Fruit fly (Drosophila melanogaster) whole organism, embryonic: ENCODE data around the gene mRpL14.
A peak's percentile ranks its signal among the peaks of the same experiment; 100 is the strongest.

Experiments
- Abd-B ChIP-seq: fragments of 200-800 bp; sonication (Bioruptor generic); optimal IDR thresholded peaks from 2 replicates; lab custom pipeline; 2018; ENCODE audit warnings: missing biosample characterization, mild to moderate bottlenecking, missing genetic modification characterization, moderate library complexity
- Adf1 ChIP-seq: fragments of 200-800 bp; sonication (Bioruptor generic); IDR thresholded peaks from 2 replicates; pipeline ENCODE4 v1.3.6; 2022; ENCODE audit warnings: missing biosample characterization, missing genetic modification characterization
- Awh ChIP-seq: fragments of 200-800 bp; sonication (Bioruptor generic); IDR thresholded peaks from 2 replicates; pipeline ENCODE4, ENCODE4 v1.3.6; 2022; ENCODE audit warnings: missing biosample characterization, missing genetic modification characterization
- B-H2 ChIP-seq: fragments of 200-800 bp; sonication (Bioruptor generic); optimal IDR thresholded peaks from 2 replicates; lab custom pipeline; 2018; ENCODE audit warnings: missing biosample characterization, mild to moderate bottlenecking, missing genetic modification characterization
- BEAF-32 ChIP-seq: fragments of 200-800 bp; sonication (Bioruptor generic); optimal IDR thresholded peaks from 3 replicates; lab custom pipeline; 2017; ENCODE audit warnings: missing biosample characterization, missing genetic modification characterization, mild to moderate bottlenecking, moderate library complexity, missing genetic modification reagents
- CG1024 ChIP-seq: fragments of 200-800 bp; sonication (Bioruptor generic); IDR thresholded peaks from 2 replicates; pipeline ENCODE4 v1.3.6; 2022; ENCODE audit warnings: missing biosample characterization, missing genetic modification characterization
- CG10462 ChIP-seq: fragments of 200-800 bp; sonication (Bioruptor generic); optimal IDR thresholded peaks from 2 replicates; lab custom pipeline; 2016; ENCODE audit warnings: missing biosample characterization, missing genetic modification characterization
- CG10565 ChIP-seq: fragments of 200-800 bp; sonication (Bioruptor generic); optimal IDR thresholded peaks from 3 replicates; lab custom pipeline; 2016; ENCODE audit warnings: missing biosample characterization, mild to moderate bottlenecking, missing genetic modification characterization
- CG10959 ChIP-seq: fragments of 200-800 bp; sonication (Bioruptor generic); IDR thresholded peaks from 2 replicates; pipeline ENCODE4 v1.3.6; 2022; ENCODE audit warnings: missing biosample characterization, missing genetic modification characterization
- CG11504 ChIP-seq: fragments of 200-800 bp; sonication (Bioruptor generic); optimal IDR thresholded peaks from 3 replicates; lab custom pipeline; 2019; ENCODE audit warnings: missing biosample characterization, mild to moderate bottlenecking, missing genetic modification characterization, moderate library complexity
- CG11695 ChIP-seq: fragments of 200-800 bp; sonication (Bioruptor generic); IDR thresholded peaks from 3 replicates; pipeline ENCODE4 v1.3.6; 2022; ENCODE audit warnings: missing biosample characterization, missing genetic modification characterization
- CG12942 ChIP-seq: fragments of 200-800 bp; sonication (Bioruptor generic); optimal IDR thresholded peaks from 3 replicates; lab custom pipeline; 2016; ENCODE audit warnings: missing biosample characterization, missing genetic modification characterization
- CG14667 ChIP-seq: fragments of 200-800 bp; sonication (Bioruptor generic); IDR thresholded peaks from 2 replicates; pipeline ENCODE4 v1.3.6; 2022; ENCODE audit warnings: missing biosample characterization, missing genetic modification characterization
- CG15479 ChIP-seq: fragments of 200-800 bp; sonication (Bioruptor generic); optimal IDR thresholded peaks from 3 replicates; lab custom pipeline; 2019; ENCODE audit warnings: missing biosample characterization, mild to moderate bottlenecking, missing genetic modification characterization, moderate library complexity
- CG1647 ChIP-seq: fragments of 200-800 bp; sonication (Bioruptor generic); optimal IDR thresholded peaks from 3 replicates; lab custom pipeline; 2016; ENCODE audit warnings: missing biosample characterization, missing genetic modification characterization
- CG1832 ChIP-seq: fragments of 200-800 bp; sonication (Bioruptor generic); optimal IDR thresholded peaks from 2 replicates; lab custom pipeline; 2017; ENCODE audit warnings: missing biosample characterization, mild to moderate bottlenecking, missing genetic modification characterization, inconsistent platforms
- CG18599 ChIP-seq: fragments of 200-800 bp; sonication (Bioruptor generic); optimal IDR thresholded peaks from 3 replicates; lab custom pipeline; 2017; ENCODE audit warnings: missing biosample characterization, missing genetic modification characterization, mild to moderate bottlenecking, moderate library complexity, missing genetic modification reagents
- CG3726 ChIP-seq: fragments of 200-800 bp; sonication (Bioruptor generic); IDR thresholded peaks from 3 replicates; pipeline ENCODE4, ENCODE4 v1.3.6; 2022; ENCODE audit warnings: missing biosample characterization, missing genetic modification characterization
- CG4617 ChIP-seq: fragments of 200-800 bp; sonication (Bioruptor generic); optimal IDR thresholded peaks from 3 replicates; lab custom pipeline; 2016; ENCODE audit warnings: missing biosample characterization, missing genetic modification characterization, borderline replicate concordance
- CG6175 ChIP-seq: fragments of 200-800 bp; sonication (Bioruptor generic); IDR thresholded peaks from 3 replicates; pipeline ENCODE4 v1.3.6; 2022; ENCODE audit warnings: missing biosample characterization, missing genetic modification characterization
- CG6272 ChIP-seq: fragments of 200-800 bp; sonication (Bioruptor generic); IDR thresholded peaks from 2 replicates; pipeline ENCODE4 v1.3.6; 2022; ENCODE audit warnings: missing biosample characterization, missing genetic modification characterization
- CG6683 ChIP-seq: fragments of 200-800 bp; sonication (Bioruptor generic); optimal IDR thresholded peaks from 2 replicates; lab custom pipeline; 2017; ENCODE audit warnings: missing biosample characterization, mild to moderate bottlenecking, missing genetic modification characterization, missing genetic modification reagents
- CG9876 ChIP-seq: fragments of 200-800 bp; sonication (Bioruptor generic); optimal IDR thresholded peaks from 2 replicates; lab custom pipeline; 2016; ENCODE audit warnings: missing biosample characterization, missing genetic modification characterization
- Chrac-16 ChIP-seq: fragments of 200-800 bp; sonication (Bioruptor generic); optimal IDR thresholded peaks from 3 replicates; lab custom pipeline; 2016; ENCODE audit warnings: missing biosample characterization, missing genetic modification characterization
- Dip2 ChIP-seq: fragments of 200-800 bp; sonication (Bioruptor generic); IDR thresholded peaks from 2 replicates; pipeline ENCODE4 v1.3.6; 2022; ENCODE audit warnings: missing biosample characterization, missing genetic modification characterization
- HLH4C ChIP-seq: fragments of 200-800 bp; sonication (Bioruptor generic); IDR thresholded peaks from 3 replicates; pipeline ENCODE4 v1.3.6; 2022; ENCODE audit warnings: missing biosample characterization, missing genetic modification characterization; ENCODE audit not compliant: partially characterized antibody
- MBD-R2 ChIP-seq: fragments of 200-800 bp; sonication (Bioruptor generic); IDR thresholded peaks from 2 replicates; pipeline ENCODE4 v1.3.6; 2022; ENCODE audit warnings: missing biosample characterization, missing genetic modification characterization
- Meics ChIP-seq: fragments of 200-800 bp; sonication (Bioruptor generic); optimal IDR thresholded peaks from 2 replicates; lab custom pipeline; 2017; ENCODE audit warnings: missing biosample characterization, mild to moderate bottlenecking, missing genetic modification characterization
- NC2β ChIP-seq: fragments of 200-800 bp; sonication (Bioruptor generic); optimal IDR thresholded peaks from 2 replicates; lab custom pipeline; 2016; ENCODE audit warnings: missing biosample characterization, missing genetic modification characterization
- Poxn ChIP-seq: fragments of 200-800 bp; sonication (Bioruptor generic); IDR thresholded peaks from 2 replicates; pipeline ENCODE4 v1.3.6; 2022; ENCODE audit warnings: missing biosample characterization, missing genetic modification characterization
- Ssrp ChIP-seq: fragments of 200-800 bp; sonication (Bioruptor generic); optimal IDR thresholded peaks from 2 replicates; lab custom pipeline; 2018; ENCODE audit warnings: missing biosample characterization, mild to moderate bottlenecking, missing genetic modification characterization, moderate library complexity
- YL-1 ChIP-seq: fragments of 200-800 bp; sonication (Bioruptor generic); optimal IDR thresholded peaks from 3 replicates; lab custom pipeline; 2017; ENCODE audit warnings: missing biosample characterization, mild to moderate bottlenecking, missing genetic modification characterization
- bbx ChIP-seq: fragments of 200-800 bp; sonication (Bioruptor generic); IDR thresholded peaks from 2 replicates; pipeline ENCODE4 v1.3.6; 2022; ENCODE audit warnings: missing biosample characterization, missing genetic modification characterization; ENCODE audit not compliant: partially characterized antibody
- cad ChIP-seq: fragments of >200 bp; optimal IDR thresholded peaks from 2 replicates; lab custom pipeline; 2017; ENCODE audit warnings: missing biosample characterization, missing genetic modification characterization
- caup ChIP-seq: fragments of 200-800 bp; sonication (Bioruptor generic); optimal IDR thresholded peaks from 3 replicates; lab custom pipeline; 2017; ENCODE audit warnings: missing biosample characterization, mild to moderate bottlenecking, missing genetic modification characterization, moderate library complexity; ENCODE audit not compliant: severe bottlenecking
- cg ChIP-seq: fragments of 200-800 bp; sonication (Bioruptor generic); optimal IDR thresholded peaks from 3 replicates; lab custom pipeline; 2019; ENCODE audit warnings: missing biosample characterization, mild to moderate bottlenecking, missing genetic modification characterization, moderate library complexity
- chm ChIP-seq: fragments of 200-800 bp; sonication (Bioruptor generic); IDR thresholded peaks from 2 replicates; pipeline ENCODE4 v1.3.6; 2022; ENCODE audit warnings: missing biosample characterization, missing genetic modification characterization
- croc ChIP-seq: fragments of 200-800 bp; sonication (Bioruptor generic); conservative IDR thresholded peaks from 3 replicates; pipeline ENCODE4 v1.3.6; 2022; ENCODE audit warnings: missing biosample characterization, missing genetic modification characterization
- crp ChIP-seq, 2 experiments: fragments of 200-800 bp; sonication (Bioruptor generic); optimal IDR thresholded peaks; 2 replicates in 1 of 2; 3 replicates in 1 of 2; lab custom pipeline; 2017; ENCODE audit warnings: missing biosample characterization in 2 of 2, missing genetic modification characterization in 2 of 2, mild to moderate bottlenecking in 1 of 2, moderate library complexity in 1 of 2
- ems ChIP-seq: fragments of 200-800 bp; sonication (Bioruptor generic); optimal IDR thresholded peaks from 3 replicates; lab custom pipeline; 2016; ENCODE audit warnings: missing biosample characterization, missing genetic modification characterization
- h ChIP-seq: fragments of >200 bp; optimal IDR thresholded peaks from 2 replicates; lab custom pipeline; 2017
- pnt ChIP-seq: fragments of 200-800 bp; sonication (Bioruptor generic); optimal IDR thresholded peaks from 3 replicates; lab custom pipeline; 2016; ENCODE audit warnings: missing biosample characterization, missing genetic modification characterization
- pum ChIP-seq: fragments of 200-800 bp; sonication (Bioruptor generic); optimal IDR thresholded peaks from 2 replicates; lab custom pipeline; 2016; ENCODE audit warnings: missing biosample characterization, missing genetic modification characterization
- slou ChIP-seq: fragments of 200-800 bp; sonication (Bioruptor generic); optimal IDR thresholded peaks from 3 replicates; lab custom pipeline; 2016; ENCODE audit warnings: missing biosample characterization, missing genetic modification characterization
- sqz ChIP-seq: fragments of 200-800 bp; sonication (Bioruptor generic); optimal IDR thresholded peaks from 3 replicates; lab custom pipeline; 2018; ENCODE audit warnings: missing biosample characterization, mild to moderate bottlenecking, missing genetic modification characterization
- stc ChIP-seq: fragments of 200-800 bp; sonication (Bioruptor generic); IDR thresholded peaks from 2 replicates; pipeline ENCODE4 v1.3.6; 2022; ENCODE audit warnings: missing biosample characterization, missing genetic modification characterization
- stwl ChIP-seq: fragments of 200-800 bp; sonication (Bioruptor generic); optimal IDR thresholded peaks from 3 replicates; lab custom pipeline; 2018; ENCODE audit warnings: missing biosample characterization, mild to moderate bottlenecking, missing genetic modification characterization, moderate library complexity
- tap ChIP-seq: fragments of 200-800 bp; optimal IDR thresholded peaks from 3 replicates; lab custom pipeline; 2019; ENCODE audit warnings: missing biosample characterization, mild to moderate bottlenecking, missing genetic modification characterization, moderate library complexity
- ttk ChIP-seq: fragments of 200-800 bp; sonication (Bioruptor generic); IDR thresholded peaks from 2 replicates; pipeline ENCODE4 v2.1.2; 2022; ENCODE audit warnings: missing biosample characterization, missing genetic modification characterization
- tx ChIP-seq: fragments of 200-800 bp; sonication (Bioruptor generic); optimal IDR thresholded peaks from 2 replicates; lab custom pipeline; 2016; ENCODE audit warnings: missing biosample characterization, missing genetic modification characterization
- vfl ChIP-seq: fragments of 200-800 bp; sonication (Bioruptor generic); optimal IDR thresholded peaks from 2 replicates; lab custom pipeline; 2016; ENCODE audit warnings: missing biosample characterization, missing genetic modification characterization

The mRpL14 gene

dm6 chrX:2306307-2306706 is 38.1 kb downstream of the mRpL14 start (continued):
- TF ChIP-seq CG11504 (tag; lab: Kevin White, UChicago) (peak; percentile 82), HLH4C (GFP tag; lab: Robert Waterston, UW) (no peak), CG12942 (GFP tag; lab: Kevin White, UChicago) (peak; percentile 38), bbx (GFP tag; lab: Robert Waterston, UW) (no peak), ems (peak; percentile 46), tap (tag; lab: Kevin White, UChicago) (peak; percentile 40), NC2β (no peak), CG6175 (no peak; the same call in 2 of the 3 replicates), sqz (GFP tag; lab: Kevin White, UChicago) (no peak), caup (GFP tag; lab: Kevin White, UChicago) (peak; percentile 28), crp (GFP tag; optimal IDR thresholded peaks at IDR 0.05; lab: Kevin White, UChicago) (no peak), croc (GFP tag; lab: Robert Waterston, UW) (peak; percentile 43; the same call in 2 of the 3 replicates), BEAF-32 (GFP tag; lab: Kevin White, UChicago) (no peak), CG6272 (no peak), CG10462 (GFP tag; lab: Kevin White, UChicago) (no peak), B-H2 (GFP tag; lab: Kevin White, UChicago) (no peak), pum (GFP tag; lab: Kevin White, UChicago) (peak; percentile 23), CG10959 (no peak), Meics (GFP tag; lab: Kevin White, UChicago) (peak; percentile 64), slou (no peak), CG6683 (GFP tag; lab: Kevin White, UChicago) (no peak), CG9876 (GFP tag; lab: Kevin White, UChicago) (no peak), tx (GFP tag; lab: Kevin White, UChicago) (peak; percentile 45), Poxn (GFP tag; lab: Robert Waterston, UW) (no peak), stc (GFP tag; lab: Robert Waterston, UW) (peak; percentile 84), Adf1 (GFP tag; lab: Robert Waterston, UW) (no peak), chm (GFP tag; lab: Robert Waterston, UW) (0 out of 2 replicates have a peak, but pooled peaks have one; percentile 19), MBD-R2 (no peak; the same call in 1 of the 2 replicates), Ssrp (tag; lab: Kevin White, UChicago) (peak; percentile 60), pnt (GFP tag; lab: Kevin White, UChicago) (peak; percentile 31), CG1024 (GFP tag; lab: Robert Waterston, UW) (no peak), CG18599 (peak; percentile 72), CG3726 (GFP tag; lab: Robert Waterston, UW) (0 out of 3 replicates have a peak, but pooled peaks have one; percentile 47), Abd-B (GFP tag; lab: Kevin White, UChicago) (peak; percentile 20), Awh (GFP tag; lab: Robert Waterston, UW) (peak; percentile 71), h (no peak), CG11695 (GFP tag; lab: Robert Waterston, UW) (peak; percentile 81), YL-1 (no peak), vfl (no peak), CG14667 (GFP tag; lab: Robert Waterston, UW) (no peak), Dip2 (0 out of 2 replicates have a peak, but pooled peaks have one; percentile 8), Chrac-16 (GFP tag; lab: Kevin White, UChicago) (peak; percentile 38), cg (GFP tag; lab: Kevin White, UChicago) (no peak), CG1647 (GFP tag; lab: Kevin White, UChicago) (peak; percentile 15), CG10565 (GFP tag; lab: Kevin White, UChicago) (no peak), cad (GFP tag; lab: Kevin White, UChicago) (no peak), stwl (no peak), ttk (GFP tag; lab: Robert Waterston, UW) (peak; percentile 54; the same call in 1 of the 2 replicates), CG4617 (GFP tag; lab: Kevin White, UChicago) (no peak), CG1832 (GFP tag; lab: Kevin White, UChicago) (no peak), CG15479 (GFP tag; lab: Kevin White, UChicago) (no peak)
